Worm (Caenorhabditis elegans): ENCODE measurements around the gene K06G5.1.

Gene K06G5.1

DNA sequence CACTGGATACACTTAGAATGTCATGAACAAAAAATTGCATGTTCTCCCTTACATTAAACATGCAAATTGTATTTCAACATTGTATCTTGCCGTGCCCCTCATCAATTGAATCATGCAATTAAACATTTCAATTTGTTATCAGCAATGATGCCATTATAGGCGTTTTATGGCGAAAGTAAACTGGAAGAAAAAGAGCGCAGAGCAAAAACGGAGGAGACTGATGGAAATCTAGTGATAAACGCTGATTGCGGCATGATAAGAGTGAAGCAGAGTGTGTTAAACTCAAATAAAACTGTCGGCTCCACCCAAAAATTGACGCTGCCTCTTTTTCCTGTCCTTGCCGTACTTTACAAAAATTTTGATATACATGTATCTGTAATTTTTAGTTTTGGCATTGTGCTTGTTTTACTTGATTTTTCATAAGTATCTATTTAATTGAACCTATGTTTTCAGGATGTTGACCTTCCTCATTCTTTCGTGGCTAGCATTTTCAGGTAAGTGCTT, at the start of gene K06G5.1:
K06G5.1 (plus strand) TSS at position 454 of the 504 bp plus-strand sequence.
- peak; percentile 60 for TF ChIP-seq sma-9 (GFP tag; optimal IDR thresholded peaks at IDR 0.05)
- no peak for TF ChIP-seq sma-9 (tag; optimal IDR thresholded peaks at IDR 0.05)
- TF ChIP-seq gmeb-1 (tag; optimal IDR thresholded peaks at IDR 0.05), result peak; percentile 35
- TF ChIP-seq crh-2 (tag; optimal IDR thresholded peaks at IDR 0.05), result peak; percentile 71
- TF ChIP-seq sem-4 (tag; optimal IDR thresholded peaks at IDR 0.05), result no peak
- TF ChIP-seq lin-39 (tag; optimal IDR thresholded peaks at IDR 0.05), result no peak
- no peak for TF ChIP-seq mab-5 (tag; optimal IDR thresholded peaks at IDR 0.05)
- TF ChIP-seq skn-1 (tag; optimal IDR thresholded peaks at IDR 0.05), result peak; percentile 25
- TF ChIP-seq fos-1 (tag; optimal IDR thresholded peaks at IDR 0.05), result peak; percentile 99
- peak; percentile 21 for TF ChIP-seq F13H6.1 (tag; optimal IDR thresholded peaks at IDR 0.05)
- TF ChIP-seq ceh-82 (tag; optimal IDR thresholded peaks at IDR 0.05), result no peak

DNA sequence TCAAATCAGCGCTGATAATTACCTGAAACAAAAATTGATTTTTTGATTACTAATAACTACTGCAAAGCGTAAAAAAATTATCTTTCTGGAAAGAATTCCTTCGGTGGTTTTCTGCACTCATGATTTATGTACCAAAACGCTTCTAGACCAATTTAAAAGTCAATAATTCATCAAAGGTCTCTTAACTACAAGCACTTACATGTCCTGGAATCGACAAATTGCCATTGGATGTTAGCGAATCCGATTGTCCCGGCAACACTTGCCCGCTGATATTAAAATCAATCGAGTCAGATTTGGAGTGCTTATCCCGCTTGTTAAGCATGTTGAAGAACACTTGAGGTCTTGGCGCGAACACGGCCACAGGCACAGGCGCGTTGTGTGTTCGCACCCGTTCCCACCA, 49.6 kb upstream of the K06G5.1 start:
- TF ChIP-seq nhr-77 (tag; optimal IDR thresholded peaks at IDR 0.05) (no peak), nhr-237 (tag; optimal IDR thresholded peaks at IDR 0.05) (no peak), nhr-6 (tag; optimal IDR thresholded peaks at IDR 0.05) (no peak), sma-9 (GFP tag; optimal IDR thresholded peaks at IDR 0.05) (no peak), sma-9 (tag; optimal IDR thresholded peaks at IDR 0.05) (no peak), gmeb-1 (tag; optimal IDR thresholded peaks at IDR 0.05) (no peak), egl-27 (tag; optimal IDR thresholded peaks at IDR 0.05) (no peak), mdl-1 (tag; optimal IDR thresholded peaks at IDR 0.05) (no peak), elt-3 (tag; optimal IDR thresholded peaks at IDR 0.05) (no peak), sma-3 (GFP tag; optimal IDR thresholded peaks at IDR 0.05) (no peak)

DNA sequence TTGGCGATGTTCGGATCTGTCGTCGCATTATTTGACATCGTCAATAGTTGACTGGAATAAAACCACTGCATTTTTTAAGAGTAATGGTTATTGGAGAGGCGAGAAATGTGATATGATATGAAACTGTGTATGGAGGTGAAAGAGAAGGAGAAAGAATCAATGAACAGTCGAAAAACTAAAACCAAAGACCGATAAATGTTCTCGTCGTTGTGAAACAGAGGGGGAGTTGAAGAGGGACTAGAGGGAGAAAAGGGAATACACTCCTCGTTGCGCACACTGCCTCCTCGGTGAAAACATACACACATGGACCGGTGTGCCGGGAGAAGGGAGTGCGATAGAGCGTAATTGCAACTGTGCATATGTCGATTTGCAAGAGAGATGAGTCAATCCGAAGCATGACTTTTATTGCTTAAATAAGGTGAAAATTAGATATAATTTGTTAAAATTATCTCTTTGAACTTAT, 45.2 kb upstream of the K06G5.1 start, which contains the start of gene sym-4:
sym-4 (minus strand) TSS at position 51 of the 463 bp plus-strand sequence.
- peak; percentile 96 for TF ChIP-seq unc-55 (GFP tag; optimal IDR thresholded peaks at IDR 0.05)
- no peak for TF ChIP-seq nhr-23 (tag; optimal IDR thresholded peaks at IDR 0.05)
- no peak for TF ChIP-seq R02D3.7 (tag; optimal IDR thresholded peaks at IDR 0.05)
- peak; percentile 91 for TF ChIP-seq nhr-25 (tag; optimal IDR thresholded peaks at IDR 0.05)
- peak; percentile 81 for TF ChIP-seq gmeb-1 (tag; optimal IDR thresholded peaks at IDR 0.05)
- TF ChIP-seq lin-39 (tag; optimal IDR thresholded peaks at IDR 0.05), result no peak
- TF ChIP-seq nhr-11 (tag; optimal IDR thresholded peaks at IDR 0.05), result peak; percentile 51
- no peak for TF ChIP-seq ztf-11 (tag; optimal IDR thresholded peaks at IDR 0.05)
- TF ChIP-seq lsy-2 (tag; optimal IDR thresholded peaks at IDR 0.05), result peak; percentile 35 to 90
- TF ChIP-seq nhr-12 (tag; optimal IDR thresholded peaks at IDR 0.05), result no peak
- peak; percentile 22 for TF ChIP-seq nhr-10 (tag; optimal IDR thresholded peaks at IDR 0.05)
- peak; percentile 99 for TF ChIP-seq fos-1 (tag; optimal IDR thresholded peaks at IDR 0.05)
- TF ChIP-seq blmp-1 (tag; optimal IDR thresholded peaks at IDR 0.05; ENCODE audit: insufficient read depth), result peak; percentile 80
- peak; percentile 83 for TF ChIP-seq egl-27 (tag; optimal IDR thresholded peaks at IDR 0.05)
- no peak for TF ChIP-seq alr-1 (tag; optimal IDR thresholded peaks at IDR 0.05)
- peak; percentile 87 for TF ChIP-seq sem-4 (tag; optimal IDR thresholded peaks at IDR 0.05)
- TF ChIP-seq ceh-82 (tag; optimal IDR thresholded peaks at IDR 0.05), result peak; percentile 32
- no peak for TF ChIP-seq dmd-4 (tag; optimal IDR thresholded peaks at IDR 0.05)
- peak; percentile 5 for TF ChIP-seq Y55F3AM.14 (GFP tag; optimal IDR thresholded peaks at IDR 0.05)
- TF ChIP-seq nhr-6 (tag; optimal IDR thresholded peaks at IDR 0.05), result peak; percentile 76
- TF ChIP-seq skn-1 (tag; optimal IDR thresholded peaks at IDR 0.05), result peak; percentile 8
- TF ChIP-seq mdl-1 (tag; optimal IDR thresholded peaks at IDR 0.05), result peak; percentile 55 to 88
- peak; percentile 74 for TF ChIP-seq lin-11 (tag; optimal IDR thresholded peaks at IDR 0.05)
- no peak for TF ChIP-seq unc-39 (tag; optimal IDR thresholded peaks at IDR 0.05)
- peak; percentile 92 for TF ChIP-seq zag-1 (tag; optimal IDR thresholded peaks at IDR 0.05)
- TF ChIP-seq ama-1 (optimal IDR thresholded peaks at IDR 0.05), result peak; percentile 30
- TF ChIP-seq aly-2 (tag; optimal IDR thresholded peaks at IDR 0.05), result no peak
- TF ChIP-seq F13H6.1 (tag; optimal IDR thresholded peaks at IDR 0.05), result peak; percentile 90
- peak; percentile 34 for TF ChIP-seq nhr-237 (tag; optimal IDR thresholded peaks at IDR 0.05)
- peak; percentile 12 for TF ChIP-seq peb-1 (tag; optimal IDR thresholded peaks at IDR 0.05)
- peak; percentile 97 for TF ChIP-seq nhr-129 (tag; optimal IDR thresholded peaks at IDR 0.05)
- TF ChIP-seq C34F6.9 (tag; optimal IDR thresholded peaks at IDR 0.05), result peak; percentile 98
- TF ChIP-seq nhr-77 (tag; optimal IDR thresholded peaks at IDR 0.05), result peak; percentile 34
- TF ChIP-seq snpc-4 (tag; optimal IDR thresholded peaks at IDR 0.05), result peak; percentile 78
- no peak for TF ChIP-seq mbf-1 (tag; optimal IDR thresholded peaks at IDR 0.05)
- TF ChIP-seq mab-5 (tag; optimal IDR thresholded peaks at IDR 0.05), result peak; percentile 81
- TF ChIP-seq ceh-16 (tag; optimal IDR thresholded peaks at IDR 0.05), result no peak
- TF ChIP-seq ztf-4 (tag; optimal IDR thresholded peaks at IDR 0.05), result peak; percentile 84
- TF ChIP-seq ztf-1 (GFP tag; conservative IDR thresholded peaks at IDR 0.05), result no peak
- TF ChIP-seq sma-9 (GFP tag; optimal IDR thresholded peaks at IDR 0.05), result peak; percentile 93
- TF ChIP-seq sma-9 (tag; optimal IDR thresholded peaks at IDR 0.05), result no peak
- peak; percentile 94 for TF ChIP-seq nhr-21 (tag; optimal IDR thresholded peaks at IDR 0.05)
- peak; percentile 96 for TF ChIP-seq crh-2 (tag; optimal IDR thresholded peaks at IDR 0.05)
- TF ChIP-seq unc-62 (GFP tag; optimal IDR thresholded peaks at IDR 0.05), result no peak
- TF ChIP-seq lin-13 (GFP tag; optimal IDR thresholded peaks at IDR 0.05), result peak; percentile 92
- TF ChIP-seq ZK546.5 (tag; optimal IDR thresholded peaks at IDR 0.05), result no peak
